Worm (Caenorhabditis elegans) whole organism, L3 larva: ENCODE results near the gene F26F4.6.

Experiments used
- R02D3.7 ChIP-seq: fragments of 150-350 bp; optimal IDR thresholded peaks from 2 replicates; lab custom pipeline; 2014; ENCODE audit warnings: missing biosample characterization, missing genetic modification characterization
- aly-2 ChIP-seq: fragments of 150-350 bp; optimal IDR thresholded peaks from 2 replicates; lab custom pipeline; 2014; ENCODE audit warnings: missing biosample characterization, missing genetic modification characterization
- ama-1 ChIP-seq: fragments of 150-350 bp; optimal IDR thresholded peaks from 2 replicates; lab custom pipeline; 2018
- ceh-16 ChIP-seq: sonication (generic microtip); optimal IDR thresholded peaks from 2 replicates; lab custom pipeline; 2017; ENCODE audit warnings: missing biosample characterization, missing genetic modification characterization
- ceh-9 ChIP-seq: sonication (generic microtip); optimal IDR thresholded peaks from 2 replicates; lab custom pipeline; 2018; ENCODE audit warnings: missing biosample characterization, missing genetic modification characterization
- daf-12 ChIP-seq: fragments of 150-350 bp; optimal IDR thresholded peaks from 2 replicates; lab custom pipeline; 2014; ENCODE audit warnings: missing biosample characterization, missing genetic modification reagents, missing genetic modification characterization
- egl-27 ChIP-seq: sonication (generic microtip); optimal IDR thresholded peaks from 4 replicates; lab custom pipeline; 2017; ENCODE audit warnings: missing biosample characterization, missing genetic modification reagents, missing genetic modification characterization
- elt-1 ChIP-seq: fragments of 150-350 bp; optimal IDR thresholded peaks from 2 replicates; lab custom pipeline; 2014; ENCODE audit warnings: missing biosample characterization, missing genetic modification characterization
- elt-2 ChIP-seq: sonication (generic microtip); optimal IDR thresholded peaks from 2 replicates; lab custom pipeline; 2016; ENCODE audit warnings: missing genetic modification reagents, mild to moderate bottlenecking, missing genetic modification characterization, missing compliant biosample characterization
- elt-3 ChIP-seq, 3 experiments: fragments of 150-350 bp in 1 of 3; sonication (generic microtip) in 2 of 3; optimal IDR thresholded peaks; 2 replicates in 2 of 3; 4 replicates in 1 of 3; lab custom pipeline; 2014 to 2017; ENCODE audit warnings: missing biosample characterization in 3 of 3, missing genetic modification characterization in 3 of 3
- fkh-2 ChIP-seq: fragments of 150-350 bp; optimal IDR thresholded peaks from 2 replicates; lab custom pipeline; 2014; ENCODE audit warnings: missing biosample characterization, missing genetic modification reagents, missing genetic modification characterization
- hmg-11 ChIP-seq: sonication (generic microtip); optimal IDR thresholded peaks from 2 replicates; lab custom pipeline; 2016; ENCODE audit warnings: missing genetic modification characterization, missing compliant biosample characterization
- jun-1 ChIP-seq: fragments of 150-350 bp; optimal IDR thresholded peaks from 2 replicates; lab custom pipeline; 2014; ENCODE audit warnings: missing biosample characterization, missing genetic modification reagents, missing genetic modification characterization
- lin-15B ChIP-seq: fragments of 150-350 bp; optimal IDR thresholded peaks from 2 replicates; lab custom pipeline; 2014; ENCODE audit warnings: missing biosample characterization, missing genetic modification characterization
- lin-39 ChIP-seq: fragments of 150-350 bp; optimal IDR thresholded peaks from 2 replicates; lab custom pipeline; 2018; ENCODE audit warnings: missing biosample characterization, missing genetic modification reagents, missing genetic modification characterization
- lsy-12 ChIP-seq: sonication (generic microtip); optimal IDR thresholded peaks from 2 replicates; lab custom pipeline; 2016; ENCODE audit warnings: mild to moderate bottlenecking, missing genetic modification characterization, missing compliant biosample characterization
- mml-1 ChIP-seq: fragments of 150-350 bp; sonication (generic microtip); optimal IDR thresholded peaks from 3 replicates; lab custom pipeline; 2014; ENCODE audit warnings: missing biosample characterization, missing genetic modification characterization
- nhr-237 ChIP-seq: fragments of 150-350 bp; optimal IDR thresholded peaks from 2 replicates; lab custom pipeline; 2014; ENCODE audit warnings: missing biosample characterization, missing genetic modification characterization
- nhr-25 ChIP-seq: sonication (generic microtip); optimal IDR thresholded peaks from 2 replicates; lab custom pipeline; 2017; ENCODE audit warnings: missing biosample characterization, missing genetic modification characterization
- nhr-28 ChIP-seq: fragments of 150-350 bp; optimal IDR thresholded peaks from 2 replicates; lab custom pipeline; 2014; ENCODE audit warnings: missing biosample characterization, missing genetic modification characterization
- nhr-76 ChIP-seq: fragments of 150-350 bp; sonication (generic microtip); optimal IDR thresholded peaks from 5 replicates; lab custom pipeline; 2014; ENCODE audit warnings: missing biosample characterization, missing genetic modification characterization
- pha-4 ChIP-seq: fragments of 150-350 bp; optimal IDR thresholded peaks from 2 replicates; lab custom pipeline; 2014; ENCODE audit warnings: missing biosample characterization, missing genetic modification reagents, missing genetic modification characterization
- pqm-1 ChIP-seq: fragments of 150-350 bp; optimal IDR thresholded peaks from 2 replicates; lab custom pipeline; 2017; ENCODE audit warnings: missing biosample characterization, missing genetic modification characterization, inconsistent platforms
- sea-2 ChIP-seq: fragments of 150-350 bp; sonication (generic microtip); optimal IDR thresholded peaks from 4 replicates; lab custom pipeline; 2014; ENCODE audit warnings: missing biosample characterization, missing genetic modification reagents, missing genetic modification characterization
- skn-1 ChIP-seq: fragments of 150-350 bp; optimal IDR thresholded peaks from 2 replicates; lab custom pipeline; 2014; ENCODE audit warnings: missing biosample characterization, missing genetic modification characterization
- snpc-4 ChIP-seq: fragments of 150-350 bp; optimal IDR thresholded peaks from 2 replicates; lab custom pipeline; 2014; ENCODE audit warnings: missing biosample characterization, missing genetic modification characterization
- tbx-2 ChIP-seq: sonication (generic microtip); optimal IDR thresholded peaks from 2 replicates; lab custom pipeline; 2016; ENCODE audit warnings: mild to moderate bottlenecking, missing genetic modification characterization, missing compliant biosample characterization
- unc-39 ChIP-seq: sonication (generic microtip); optimal IDR thresholded peaks from 4 replicates; lab custom pipeline; 2017; ENCODE audit warnings: missing biosample characterization, missing genetic modification characterization
- unc-62 ChIP-seq: fragments of 150-350 bp; sonication (generic microtip); optimal IDR thresholded peaks from 4 replicates; lab custom pipeline; 2014; ENCODE audit warnings: missing biosample characterization, missing genetic modification reagents, missing genetic modification characterization
- zag-1 ChIP-seq: fragments of 150-350 bp; optimal IDR thresholded peaks from 2 replicates; lab custom pipeline; 2014; ENCODE audit warnings: missing biosample characterization, missing genetic modification characterization
- ztf-11 ChIP-seq: fragments of 150-350 bp; optimal IDR thresholded peaks from 2 replicates; lab custom pipeline; 2014; ENCODE audit warnings: missing biosample characterization, missing genetic modification characterization
- ztf-4 ChIP-seq: fragments of 150-350 bp; optimal IDR thresholded peaks from 2 replicates; lab custom pipeline; 2014; ENCODE audit warnings: missing biosample characterization, missing genetic modification characterization

F26F4.6 gene

ce11 chrIII:4899035-4899578, 5.7 kb upstream of the F26F4.6 start, which contains the start of gene nhl-2:
Gene nhl-2, minus strand, starts transcription at chrIII:4899085.
- TF ChIP-seq lin-39: no peak
- TF ChIP-seq elt-1: no peak
- no peak for TF ChIP-seq ceh-16 (tag; lab: Kevin White, UChicago)
- TF ChIP-seq nhr-237 (tag; lab: Kevin White, UChicago): no peak
- no peak for TF ChIP-seq zag-1
- no peak for TF ChIP-seq nhr-25 (tag; lab: Kevin White, UChicago)
- no peak for TF ChIP-seq ama-1 (lab: Kevin White, UChicago)
- no peak for TF ChIP-seq unc-39 (tag; lab: Kevin White, UChicago)
- no peak for TF ChIP-seq tbx-2 (tag; lab: Kevin White, UChicago)
- TF ChIP-seq nhr-28 (tag; lab: Kevin White, UChicago): no peak
- no peak for TF ChIP-seq ztf-4 (tag; lab: Kevin White, UChicago)
- no peak for TF ChIP-seq ceh-9 (tag; lab: Kevin White, UChicago)
- TF ChIP-seq unc-62 (GFP tag; lab: Kevin White, UChicago): no peak
- TF ChIP-seq hmg-11 (tag; lab: Kevin White, UChicago): no peak
- no peak for TF ChIP-seq pqm-1 (tag; lab: Kevin White, UChicago)
- no peak for TF ChIP-seq daf-12
- no peak for TF ChIP-seq jun-1 (tag; lab: Kevin White, UChicago)

DNA sequence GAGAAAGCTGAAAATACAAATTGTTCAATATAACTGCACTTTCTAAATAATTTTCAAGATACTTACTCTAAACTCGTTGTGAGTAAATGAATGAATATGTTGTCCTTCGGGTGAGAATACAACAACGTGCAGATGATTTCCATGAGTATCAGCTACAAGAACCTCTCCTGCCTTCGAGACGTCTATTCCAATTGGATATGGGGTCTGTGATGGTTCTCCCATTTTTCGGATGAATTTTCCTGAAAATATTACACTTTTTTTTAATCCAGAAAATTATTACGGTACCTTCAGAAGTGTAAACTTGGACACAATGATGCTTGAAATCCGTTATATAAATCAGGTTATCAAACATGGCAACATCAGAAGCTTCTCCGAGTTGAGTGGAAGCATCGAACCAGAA, 1.9 kb upstream of the F26F4.6 start:
- TF ChIP-seq lin-39 (no peak), R02D3.7 (tag; lab: Kevin White, UChicago) (no peak), lin-15B (no peak)

DNA sequence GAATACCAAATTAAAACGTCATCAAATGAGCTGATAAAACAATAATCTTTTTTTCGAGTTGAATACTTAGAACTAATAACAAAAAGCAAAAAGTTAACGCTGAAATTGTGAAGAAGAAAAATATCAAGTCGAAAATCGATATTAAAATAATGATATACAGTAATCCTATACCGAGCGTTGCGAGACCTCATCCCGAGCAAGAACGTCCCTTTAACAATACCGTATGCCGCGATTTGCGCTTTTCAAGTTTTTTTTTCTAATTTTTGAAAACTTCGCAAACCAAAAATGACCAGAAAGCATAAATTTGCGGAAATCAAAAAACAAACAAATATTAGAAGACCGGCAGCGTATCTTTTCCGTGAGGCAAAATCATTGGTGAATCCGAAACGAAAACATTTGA, 2.4 kb downstream of the F26F4.6 start, which contains the start of gene F26F4.5:
F26F4.5 (minus strand) TSS at position 256 of the 400 bp plus-strand sequence.
- TF ChIP-seq snpc-4 (tag; lab: Kevin White, UChicago) (no peak), elt-3 (tag; optimal IDR thresholded peaks at IDR 0.05; lab: Kevin White, UChicago) (no peak), ama-1 (lab: Kevin White, UChicago) (no peak), pha-4 (tag; lab: Kevin White, UChicago) (peak; percentile 29)

DNA sequence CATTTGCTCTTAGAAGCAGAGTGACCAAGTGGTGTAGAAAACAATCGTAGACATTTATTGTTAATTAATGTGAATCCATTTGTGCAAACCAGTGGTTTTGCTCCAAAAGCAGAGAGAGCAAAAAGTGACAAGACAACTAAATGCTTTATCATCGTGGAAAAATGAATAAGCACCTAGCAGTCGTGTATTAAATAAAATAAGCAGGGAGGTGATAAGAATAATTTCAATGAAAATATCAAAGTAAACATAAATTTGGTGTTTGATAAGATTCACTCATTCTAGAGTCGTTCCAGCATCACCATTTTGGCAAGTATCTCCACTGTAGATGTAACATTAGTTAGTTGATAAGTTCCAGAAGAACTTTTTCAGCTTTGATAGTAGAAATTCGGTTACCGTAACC, 6.1 kb downstream of the F26F4.6 start, which contains the start of gene clec-6:
clec-6 (minus strand) TSS at position 154 of the 400 bp plus-strand sequence.
- TF ChIP-seq pqm-1 (tag; lab: Kevin White, UChicago): peak; percentile 23
- TF ChIP-seq aly-2 (tag; lab: Kevin White, UChicago): no peak
- TF ChIP-seq elt-3 (tag; optimal IDR thresholded peaks at IDR 0.05; lab: Kevin White, UChicago): no peak
- peak; percentile 60 for TF ChIP-seq elt-2 (tag; lab: Kevin White, UChicago)
- TF ChIP-seq nhr-25 (tag; lab: Kevin White, UChicago): no peak
- no peak for TF ChIP-seq elt-1
- TF ChIP-seq pha-4 (tag; lab: Kevin White, UChicago): peak; percentile 33
- TF ChIP-seq nhr-237 (tag; lab: Kevin White, UChicago): no peak

- no peak for TF ChIP-seq daf-12
- TF ChIP-seq ceh-16 (tag; lab: Kevin White, UChicago): no peak
- TF ChIP-seq fkh-2: no peak
- no peak for TF ChIP-seq egl-27 (tag; lab: Kevin White, UChicago)
- peak; percentile 68 for TF ChIP-seq elt-2 (tag; lab: Kevin White, UChicago)
- TF ChIP-seq nhr-76 (tag; lab: Kevin White, UChicago): no peak
- TF ChIP-seq nhr-237 (tag; lab: Kevin White, UChicago): no peak
- no peak for TF ChIP-seq lsy-12 (tag; lab: Kevin White, UChicago)
- no peak for TF ChIP-seq sea-2 (GFP tag; lab: Kevin White, UChicago)
- TF ChIP-seq nhr-25 (tag; lab: Kevin White, UChicago): no peak
- TF ChIP-seq jun-1 (tag; lab: Kevin White, UChicago): peak; percentile 17
- no peak for TF ChIP-seq skn-1 (tag; lab: Kevin White, UChicago)
- no peak for TF ChIP-seq ztf-11 (tag; lab: Kevin White, UChicago)
- TF ChIP-seq pqm-1 (tag; lab: Kevin White, UChicago): peak; percentile 54
- TF ChIP-seq pha-4 (tag; lab: Kevin White, UChicago): peak; percentile 48
- TF ChIP-seq zag-1: no peak
- TF ChIP-seq mml-1 (tag; lab: Kevin White, UChicago): no peak
- no peak for TF ChIP-seq nhr-28 (tag; lab: Kevin White, UChicago)
These were observed 10.0 kb downstream of the F26F4.6 start, which contains the start of gene clec-5 for ce11 chrIII:4883429-4883828. Gene clec-5, minus strand, starts transcription at chrIII:4883606.
